Worm (Caenorhabditis elegans) whole organism, early embryonic: Measurements from ENCODE around the gene ccg-1.

Source experiments
- B0310.2 ChIP-seq: sonication (generic microtip); optimal IDR thresholded peaks from 2 replicates; lab custom pipeline; 2016; ENCODE audit warnings: mild to moderate bottlenecking, missing genetic modification characterization, missing compliant biosample characterization
- aly-1 ChIP-seq: sonication (generic microtip); optimal IDR thresholded peaks from 2 replicates; lab custom pipeline; 2016; ENCODE audit warnings: missing genetic modification characterization, missing compliant biosample characterization
- ama-1 ChIP-seq: fragments of 150-350 bp; optimal IDR thresholded peaks from 2 replicates; lab custom pipeline; 2014
- ets-7 ChIP-seq: sonication (generic microtip); optimal IDR thresholded peaks from 2 replicates; lab custom pipeline; 2016; ENCODE audit warnings: missing genotype, missing genetic modification characterization, missing compliant biosample characterization
- flt-1 ChIP-seq: fragments of 200-800 bp; sonication (Bioruptor generic); IDR thresholded peaks from 2 replicates; pipeline ENCODE4 v1.3.6; 2022; ENCODE audit warnings: missing genetic modification characterization, missing compliant biosample characterization
- hnd-1 ChIP-seq: sonication (generic microtip); optimal IDR thresholded peaks from 2 replicates; lab custom pipeline; 2016; ENCODE audit warnings: missing genetic modification characterization, missing compliant biosample characterization
- scrt-1 ChIP-seq: fragments of 200-800 bp; sonication (Bioruptor generic); IDR thresholded peaks from 2 replicates; pipeline ENCODE4 v1.3.6; 2022; ENCODE audit warnings: missing genetic modification characterization, missing compliant biosample characterization
- sea-1 ChIP-seq: fragments of 200-800 bp; sonication (Bioruptor generic); conservative IDR thresholded peaks from 2 replicates; pipeline ENCODE4 v1.3.6; 2022; ENCODE audit warnings: missing genetic modification characterization, missing compliant biosample characterization
- tbx-11 ChIP-seq: fragments of 200-800 bp; sonication (Bioruptor generic); IDR thresholded peaks from 2 replicates; pipeline ENCODE4 v1.3.6; 2022; ENCODE audit warnings: missing genetic modification characterization, missing compliant biosample characterization
- tbx-37 ChIP-seq: fragments of 200-800 bp; sonication (Bioruptor generic); conservative IDR thresholded peaks from 2 replicates; pipeline ENCODE4 v1.3.6; 2022; ENCODE audit warnings: missing genetic modification reagents, missing genetic modification characterization, missing compliant biosample characterization
- tra-4 ChIP-seq: sonication (generic microtip); optimal IDR thresholded peaks from 2 replicates; lab custom pipeline; 2017; ENCODE audit warnings: missing genetic modification characterization, missing compliant biosample characterization

- TF ChIP-seq ets-7 (tag; lab: Kevin White, UChicago) (no peak), B0310.2 (tag; lab: Kevin White, UChicago) (no peak), sea-1 (peak; percentile 78), ama-1 (no peak), tra-4 (tag; lab: Kevin White, UChicago) (no peak), flt-1 (GFP tag; lab: Robert Waterston, UW) (peak; percentile 85), aly-1 (tag; lab: Kevin White, UChicago) (no peak), scrt-1 (GFP tag; lab: Robert Waterston, UW) (peak; percentile 84), hnd-1 (peak; percentile 54), tbx-37 (GFP tag; lab: Robert Waterston, UW) (peak; percentile 84), tbx-11 (GFP tag; lab: Robert Waterston, UW) (peak; percentile 84)
These were observed 13.9 kb upstream of the ccg-1 start for ce11 chrIV:15289508-15289907.
